Worm (Caenorhabditis elegans): ENCODE measurements around the gene cdkr-3.

- TF ChIP-seq unc-62 (GFP tag; optimal IDR thresholded peaks at IDR 0.05) (no peak), ceh-43 (GFP tag; optimal IDR thresholded peaks at IDR 0.05) (no peak), zip-8 (tag; optimal IDR thresholded peaks at IDR 0.05) (no peak), sptf-1 (tag; optimal IDR thresholded peaks at IDR 0.05) (no peak), nhr-237 (tag; optimal IDR thresholded peaks at IDR 0.05) (no peak), elt-3 (tag; optimal IDR thresholded peaks at IDR 0.05) (no peak), mep-1 (tag; optimal IDR thresholded peaks at IDR 0.05) (no peak), tbx-8 (GFP tag; optimal IDR thresholded peaks at IDR 0.05) (no peak)
Observed at ce11 chrV:20233743-20234142, 36.2 kb upstream of the cdkr-3 start, which contains the start of gene Y113G7B.15.

Data from whole organism, mixed stage, embryonic.